Worm (Caenorhabditis elegans) whole organism, late embryonic: Measurements from ENCODE around the gene C14A11.6.

Source experiments
- hlh-6 ChIP-seq: sonication (generic microtip); optimal IDR thresholded peaks from 2 replicates; lab custom pipeline; 2016; ENCODE audit warnings: missing genotype, missing genetic modification characterization, missing compliant biosample characterization
- madf-2 ChIP-seq: sonication (generic microtip); optimal IDR thresholded peaks from 2 replicates; lab custom pipeline; 2017; ENCODE audit warnings: missing genetic modification characterization, missing compliant biosample characterization
- nhr-11 ChIP-seq: fragments of 150-350 bp; optimal IDR thresholded peaks from 2 replicates; lab custom pipeline; 2014; ENCODE audit warnings: missing biosample characterization, missing genetic modification characterization
- pqm-1 ChIP-seq: sonication (generic microtip); optimal IDR thresholded peaks from 2 replicates; lab custom pipeline; 2016; ENCODE audit warnings: missing genetic modification characterization, missing compliant biosample characterization
- ref-2 ChIP-seq: sonication (generic microtip); optimal IDR thresholded peaks from 2 replicates; lab custom pipeline; 2016; ENCODE audit warnings: missing genetic modification characterization, missing compliant biosample characterization
- sox-4 ChIP-seq: sonication (generic microtip); optimal IDR thresholded peaks from 2 replicates; lab custom pipeline; 2017; ENCODE audit warnings: mild to moderate bottlenecking, missing genetic modification characterization, inconsistent platforms, missing compliant biosample characterization
- tbx-2 ChIP-seq: sonication (generic microtip); optimal IDR thresholded peaks from 2 replicates; lab custom pipeline; 2016; ENCODE audit warnings: missing genetic modification characterization, missing compliant biosample characterization

ce11 chrX:2807390-2807789 lies 6.6 kb downstream of the C14A11.6 start, which contains the start of gene C14A11.5:
- TF ChIP-seq ref-2: no peak
- no peak for TF ChIP-seq pqm-1
- TF ChIP-seq tbx-2 (tag; lab: Kevin White, UChicago): peak; percentile 3
- TF ChIP-seq sox-4 (tag; lab: Kevin White, UChicago): no peak
- TF ChIP-seq nhr-11 (tag; lab: Kevin White, UChicago): no peak
- no peak for TF ChIP-seq hlh-6 (tag; lab: Kevin White, UChicago)
- TF ChIP-seq madf-2: no peak
